Worm (Caenorhabditis elegans): ENCODE data around the gene twk-34.

DNA sequence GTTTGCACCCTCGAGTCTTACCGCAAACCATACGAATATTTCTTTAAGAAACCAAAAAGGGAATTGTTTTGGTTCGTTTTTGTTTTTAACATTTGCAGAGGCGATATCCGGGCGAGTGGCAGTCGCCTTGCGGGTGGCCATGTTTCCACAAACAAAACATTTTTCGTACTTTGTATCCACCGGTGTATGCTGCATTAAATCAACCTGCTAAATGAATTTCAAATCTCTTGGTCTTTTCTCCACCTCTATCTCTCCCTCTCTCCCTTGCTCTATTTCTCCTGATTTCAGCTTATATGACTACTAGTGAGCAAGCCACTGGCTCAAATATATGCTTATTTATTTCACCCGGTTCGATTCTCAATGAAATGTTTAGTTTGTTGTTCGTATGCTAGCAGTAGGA is 27.5 kb upstream of the twk-34 start, which contains the start of gene nhr-52:
- no peak for TF ChIP-seq unc-62 (GFP tag; optimal IDR thresholded peaks at IDR 0.05)
- no peak for TF ChIP-seq pha-4 (tag; optimal IDR thresholded peaks at IDR 0.05)
- no peak for TF ChIP-seq nhr-76 (tag; optimal IDR thresholded peaks at IDR 0.05)
- no peak for TF ChIP-seq ces-1 (GFP tag; optimal IDR thresholded peaks at IDR 0.05)
